Worm (Caenorhabditis elegans): Measurements from ENCODE around the gene ZK353.10.

The ZK353.10 gene

ce11 chrIII:8358213-8358672 is 36.0 kb downstream of the ZK353.10 start, which contains the start of the genes R05D3.8 and rfp-1 (continued):
- TF ChIP-seq nfya-1 (tag; optimal IDR thresholded peaks at IDR 0.05; ENCODE audit: borderline replicate concordance, insufficient read depth), result no peak
- TF ChIP-seq gei-17 (GFP tag; optimal IDR thresholded peaks at IDR 0.05), result no peak
- 0 out of 2 replicates have a peak, but pooled peaks have one; percentile 61 for TF ChIP-seq F37B4.10 (GFP tag; IDR thresholded peaks at IDR 0.05)
- no peak for TF ChIP-seq somi-1 (GFP tag; optimal IDR thresholded peaks at IDR 0.05)
- no peak for TF ChIP-seq sdz-38 (tag; optimal IDR thresholded peaks at IDR 0.05)
- TF ChIP-seq tbx-9 (tag; optimal IDR thresholded peaks at IDR 0.05; ENCODE audit: borderline replicate concordance), result no peak
- peak; percentile 95 for TF ChIP-seq F33H1.4 (GFP tag; IDR thresholded peaks at IDR 0.05)
- no peak for TF ChIP-seq F57C9.4 (tag; optimal IDR thresholded peaks at IDR 0.05)
- TF ChIP-seq aptf-2 (GFP tag; conservative IDR thresholded peaks at IDR 0.05), result no peak
- no peak for TF ChIP-seq nhr-120 (GFP tag; IDR thresholded peaks at IDR 0.05)
- no peak for TF ChIP-seq Y56A3A.18 (GFP tag; IDR thresholded peaks at IDR 0.05)
- TF ChIP-seq nhr-80 (tag; optimal IDR thresholded peaks at IDR 0.05), result peak; percentile 31
- TF ChIP-seq pbrm-1 (GFP tag; IDR thresholded peaks at IDR 0.05), result 0 out of 2 replicates have a peak, but pooled peaks have one; percentile 34
- no peak for TF ChIP-seq hlh-12 (tag; optimal IDR thresholded peaks at IDR 0.05)
- TF ChIP-seq Y79H2A.3 (GFP tag; conservative IDR thresholded peaks at IDR 0.05), result 0 out of 2 replicates have a peak, but pooled peaks have one; percentile 50
- no peak for TF ChIP-seq F22D6.2 (tag; optimal IDR thresholded peaks at IDR 0.05)
- peak; percentile 29 for TF ChIP-seq F49E8.2 (tag; optimal IDR thresholded peaks at IDR 0.05; ENCODE audit: insufficient read depth)
- no peak for TF ChIP-seq aptf-3 (GFP tag; IDR thresholded peaks at IDR 0.05)
- TF ChIP-seq rcor-1 (GFP tag; IDR thresholded peaks at IDR 0.05), result peak; percentile 55
- TF ChIP-seq hsf-1 (GFP tag; IDR thresholded peaks at IDR 0.05), result peak; percentile 79
- no peak for TF ChIP-seq hlh-26 (GFP tag; conservative IDR thresholded peaks at IDR 0.05)
- no peak for TF ChIP-seq ccch-3 (GFP tag; optimal IDR thresholded peaks at IDR 0.05)
- TF ChIP-seq attf-6 (GFP tag; IDR thresholded peaks at IDR 0.05), result no peak
- no peak for TF ChIP-seq ets-4 (GFP tag; optimal IDR thresholded peaks at IDR 0.05)
- peak; percentile 81 for TF ChIP-seq lin-54 (GFP tag; optimal IDR thresholded peaks at IDR 0.05)
- no peak for TF ChIP-seq nhr-90 (tag; optimal IDR thresholded peaks at IDR 0.05)
- peak in 1 of 3 experiments; percentile 73 for TF ChIP-seq lin-35 (GFP tag; optimal IDR thresholded peaks at IDR 0.05)
- no peak for TF ChIP-seq T07F8.4 (tag; optimal IDR thresholded peaks at IDR 0.05)
- TF ChIP-seq Y67H2A.10 (GFP tag; conservative IDR thresholded peaks at IDR 0.05), result no peak
- no peak for TF ChIP-seq snpc-4 (GFP tag; optimal IDR thresholded peaks at IDR 0.05)
- TF ChIP-seq snpc-4 (tag; optimal IDR thresholded peaks at IDR 0.05), result peak in 1 of 4 experiments; percentile 63
- TF ChIP-seq attf-5 (GFP tag; optimal IDR thresholded peaks at IDR 0.05), result peak; percentile 71
- no peak for TF ChIP-seq ztf-18 (tag; optimal IDR thresholded peaks at IDR 0.05)
- TF ChIP-seq nfyb-1 (GFP tag; IDR thresholded peaks at IDR 0.05), result peak; percentile 67; the same call in 1 of the 2 replicates
- TF ChIP-seq ztf-6 (GFP tag; IDR thresholded peaks at IDR 0.05), result no peak
- no peak for TF ChIP-seq nhr-179 (tag; optimal IDR thresholded peaks at IDR 0.05)
- TF ChIP-seq athp-1 (tag; optimal IDR thresholded peaks at IDR 0.05), result no peak
- no peak for TF ChIP-seq cebp-1 (GFP tag; IDR thresholded peaks at IDR 0.05)
- TF ChIP-seq cebp-1 (tag; optimal IDR thresholded peaks at IDR 0.05), result peak; percentile 67
- no peak for TF ChIP-seq lin-26 (GFP tag; IDR thresholded peaks at IDR 0.05)
- TF ChIP-seq Y53G8AR.9 (GFP tag; conservative IDR thresholded peaks at IDR 0.05), result 0 out of 2 replicates have a peak, but pooled peaks have one; percentile 50
- TF ChIP-seq lir-1 (GFP tag; conservative IDR thresholded peaks at IDR 0.05), result no peak; the same call in 1 of the 2 replicates
- TF ChIP-seq efl-1 (GFP tag; optimal IDR thresholded peaks at IDR 0.05), result peak; percentile 64
- no peak for TF ChIP-seq F55B11.4 (tag; optimal IDR thresholded peaks at IDR 0.05; ENCODE audit: borderline replicate concordance, insufficient read depth)
- TF ChIP-seq ceh-58 (GFP tag; IDR thresholded peaks at IDR 0.05), result no peak
- no peak for TF ChIP-seq F39B2.1 (GFP tag; IDR thresholded peaks at IDR 0.05)
- TF ChIP-seq rec-8 (tag; optimal IDR thresholded peaks at IDR 0.05), result no peak
- no peak for TF ChIP-seq Y95B8A.8 (GFP tag; IDR thresholded peaks at IDR 0.05)
- peak; percentile 61; the same call in 1 of the 2 replicates for TF ChIP-seq D2030.7 (GFP tag; IDR thresholded peaks at IDR 0.05)

All from whole organism, young adult.